Worm (Caenorhabditis elegans) whole organism, mixed stage, embryonic: Measurements from ENCODE around the gene ugt-52.

Source experiments
- bed-3 ChIP-seq: fragments of 200-800 bp; sonication (Bioruptor generic); optimal IDR thresholded peaks from 3 replicates; lab custom pipeline; 2018; ENCODE audit warnings: mild to moderate bottlenecking, missing genetic modification characterization, moderate library complexity, missing compliant biosample characterization
- blmp-1 ChIP-seq: fragments of 150-350 bp; optimal IDR thresholded peaks from 2 replicates; lab custom pipeline; 2014; ENCODE audit warnings: missing biosample characterization, missing genetic modification characterization
- ceh-43 ChIP-seq: fragments of 200-800 bp; sonication (Bioruptor generic); optimal IDR thresholded peaks from 2 replicates; lab custom pipeline; 2018; ENCODE audit warnings: mild to moderate bottlenecking, missing genetic modification characterization, moderate library complexity, missing compliant biosample characterization
- ceh-83 ChIP-seq: fragments of 200-800 bp; sonication (Bioruptor generic); optimal IDR thresholded peaks from 2 replicates; lab custom pipeline; 2018; ENCODE audit warnings: mild to moderate bottlenecking, missing genetic modification characterization, missing compliant biosample characterization
- ces-1 ChIP-seq: fragments of 150-350 bp; optimal IDR thresholded peaks from 2 replicates; lab custom pipeline; 2014; ENCODE audit warnings: missing biosample characterization, missing genetic modification reagents, missing genetic modification characterization
- cnd-1 ChIP-seq: fragments of 200-800 bp; sonication (Bioruptor generic); optimal IDR thresholded peaks from 2 replicates; lab custom pipeline; 2018; ENCODE audit warnings: mild to moderate bottlenecking, missing genetic modification characterization, missing compliant biosample characterization
- drap-1 ChIP-seq: fragments of 200-800 bp; sonication (Bioruptor generic); optimal IDR thresholded peaks from 3 replicates; lab custom pipeline; 2018; ENCODE audit warnings: mild to moderate bottlenecking, missing genetic modification characterization, missing compliant biosample characterization
- elt-1 ChIP-seq: sonication (generic microtip); optimal IDR thresholded peaks from 2 replicates; lab custom pipeline; 2017; ENCODE audit warnings: missing genetic modification characterization, mild to moderate bottlenecking, missing compliant biosample characterization, antibody characterized with exemption, moderate library complexity, borderline replicate concordance; ENCODE audit not compliant: insufficient read depth
- elt-3 ChIP-seq: fragments of 150-350 bp; optimal IDR thresholded peaks from 2 replicates; lab custom pipeline; 2014; ENCODE audit warnings: missing biosample characterization, missing genetic modification characterization
- flh-1 ChIP-seq: fragments of 200-800 bp; sonication (Bioruptor generic); optimal IDR thresholded peaks from 2 replicates; lab custom pipeline; 2018; ENCODE audit warnings: mild to moderate bottlenecking, missing genetic modification characterization, moderate library complexity, missing compliant biosample characterization
- hlh-1 ChIP-seq: fragments of 150-350 bp; optimal IDR thresholded peaks from 2 replicates; lab custom pipeline; 2014; ENCODE audit warnings: missing biosample characterization, missing genetic modification reagents, missing genetic modification characterization
- lin-32 ChIP-seq: fragments of 200-800 bp; sonication (Bioruptor generic); optimal IDR thresholded peaks from 2 replicates; lab custom pipeline; 2018; ENCODE audit warnings: mild to moderate bottlenecking, missing genetic modification characterization, missing compliant biosample characterization
- lsy-2 ChIP-seq: fragments of 150-350 bp; optimal IDR thresholded peaks from 2 replicates; lab custom pipeline; 2014; ENCODE audit warnings: missing biosample characterization, missing genetic modification characterization
- mab-5 ChIP-seq: fragments of 150-350 bp; optimal IDR thresholded peaks from 2 replicates; lab custom pipeline; 2014; ENCODE audit warnings: missing biosample characterization, missing genetic modification characterization
- mep-1 ChIP-seq: fragments of 150-350 bp; optimal IDR thresholded peaks from 2 replicates; lab custom pipeline; 2017; ENCODE audit warnings: missing biosample characterization, missing genetic modification reagents, missing genetic modification characterization, inconsistent platforms
- mls-2 ChIP-seq: sonication (generic microtip); optimal IDR thresholded peaks from 2 replicates; lab custom pipeline; 2016; ENCODE audit warnings: mild to moderate bottlenecking, missing genetic modification characterization, moderate library complexity, missing compliant biosample characterization
- nhr-12 ChIP-seq: fragments of 150-350 bp; optimal IDR thresholded peaks from 2 replicates; lab custom pipeline; 2014; ENCODE audit warnings: missing biosample characterization, missing genetic modification characterization
- nhr-2 ChIP-seq: fragments of 150-350 bp; optimal IDR thresholded peaks from 2 replicates; lab custom pipeline; 2014; ENCODE audit warnings: missing biosample characterization, missing genetic modification characterization
- nhr-237 ChIP-seq: fragments of 150-350 bp; optimal IDR thresholded peaks from 2 replicates; lab custom pipeline; 2014; ENCODE audit warnings: missing biosample characterization, missing genetic modification characterization
- nhr-76 ChIP-seq: sonication (generic microtip); optimal IDR thresholded peaks from 2 replicates; lab custom pipeline; 2017; ENCODE audit warnings: missing biosample characterization, missing genetic modification characterization
- snpc-4 ChIP-seq: fragments of 150-350 bp; optimal IDR thresholded peaks from 2 replicates; lab custom pipeline; 2014; ENCODE audit warnings: missing biosample characterization, missing genetic modification characterization
- sptf-1 ChIP-seq: sonication (generic microtip); optimal IDR thresholded peaks from 2 replicates; lab custom pipeline; 2017; ENCODE audit warnings: mild to moderate bottlenecking, missing genetic modification characterization, moderate library complexity, missing compliant biosample characterization
- tbx-8 ChIP-seq: fragments of 200-800 bp; sonication (Bioruptor generic); optimal IDR thresholded peaks from 2 replicates; lab custom pipeline; 2018; ENCODE audit warnings: mild to moderate bottlenecking, missing genetic modification characterization, moderate library complexity, missing compliant biosample characterization
- unc-120 ChIP-seq: sonication (generic microtip); optimal IDR thresholded peaks from 2 replicates; lab custom pipeline; 2017; ENCODE audit warnings: missing genetic modification characterization, missing compliant biosample characterization; ENCODE audit not compliant: poor library complexity, severe bottlenecking
- unc-39 ChIP-seq: fragments of 150-350 bp; optimal IDR thresholded peaks from 2 replicates; lab custom pipeline; 2014; ENCODE audit warnings: missing biosample characterization, missing genetic modification characterization
- unc-62 ChIP-seq: fragments of 150-350 bp; optimal IDR thresholded peaks from 2 replicates; lab custom pipeline; 2014; ENCODE audit warnings: missing biosample characterization, missing genetic modification reagents, missing genetic modification characterization
- zip-8 ChIP-seq: fragments of 150-350 bp; optimal IDR thresholded peaks from 2 replicates; lab custom pipeline; 2014; ENCODE audit warnings: missing biosample characterization, missing genetic modification characterization
- ztf-11 ChIP-seq: fragments of 150-350 bp; optimal IDR thresholded peaks from 2 replicates; lab custom pipeline; 2014; ENCODE audit warnings: missing biosample characterization, missing genetic modification characterization

ugt-52 gene

ce11 chrIV:756956-757355, 21.6 kb upstream of the ugt-52 start:
- TF ChIP-seq unc-120, result no peak
- TF ChIP-seq lin-32, result no peak
- no peak for TF ChIP-seq nhr-237 (tag; lab: Kevin White, UChicago)
- TF ChIP-seq unc-62 (GFP tag; lab: Kevin White, UChicago), result no peak
- TF ChIP-seq ces-1 (GFP tag; lab: Kevin White, UChicago), result no peak
- TF ChIP-seq ceh-83 (GFP tag; lab: Kevin White, UChicago), result no peak
- no peak for TF ChIP-seq drap-1 (GFP tag; lab: Kevin White, UChicago)
- no peak for TF ChIP-seq lsy-2 (tag; lab: Kevin White, UChicago)
- no peak for TF ChIP-seq flh-1 (GFP tag; lab: Kevin White, UChicago)
- TF ChIP-seq, all 35 proteins: peak for 0

ce11 chrIV:757548-757947, 21.0 kb upstream of the ugt-52 start:
- TF ChIP-seq drap-1 (GFP tag; lab: Kevin White, UChicago) (no peak), ceh-43 (GFP tag; lab: Kevin White, UChicago) (no peak), unc-120 (no peak), lin-32 (no peak), nhr-237 (tag; lab: Kevin White, UChicago) (no peak), blmp-1 (tag; lab: Kevin White, UChicago) (no peak), zip-8 (tag; lab: Kevin White, UChicago) (no peak), unc-39 (tag; lab: Kevin White, UChicago) (no peak), ces-1 (GFP tag; lab: Kevin White, UChicago) (no peak), mab-5 (no peak), flh-1 (GFP tag; lab: Kevin White, UChicago) (no peak), mep-1 (tag; lab: Kevin White, UChicago) (no peak), elt-3 (tag; lab: Kevin White, UChicago) (no peak), lsy-2 (tag; lab: Kevin White, UChicago) (no peak), nhr-2 (no peak), bed-3 (GFP tag; lab: Kevin White, UChicago) (no peak), hlh-1 (no peak), cnd-1 (tag; lab: Kevin White, UChicago) (no peak)
- TF ChIP-seq, all 35 proteins: peak for 0

ce11 chrIV:760267-760666, 18.3 kb upstream of the ugt-52 start, which contains the start of gene gst-40:
gst-40 (plus strand) TSS chrIV:760502.
- TF ChIP-seq mep-1 (tag; lab: Kevin White, UChicago), result no peak

ce11 chrIV:762016-762459, 16.5 kb upstream of the ugt-52 start:
- TF ChIP-seq mep-1 (tag; lab: Kevin White, UChicago), result no peak
- no peak for TF ChIP-seq ztf-11
- TF ChIP-seq blmp-1 (tag; lab: Kevin White, UChicago), result no peak
- TF ChIP-seq unc-120, result no peak

- TF ChIP-seq tbx-8 (GFP tag; lab: Kevin White, UChicago), result no peak
- TF ChIP-seq ceh-83 (GFP tag; lab: Kevin White, UChicago), result no peak
- TF ChIP-seq lsy-2 (tag; lab: Kevin White, UChicago), result no peak
- no peak for TF ChIP-seq snpc-4 (tag; lab: Kevin White, UChicago)
- TF ChIP-seq unc-120, result no peak
- TF ChIP-seq mls-2 (tag; lab: Kevin White, UChicago), result no peak
- TF ChIP-seq mab-5, result no peak
- no peak for TF ChIP-seq ceh-43 (GFP tag; lab: Kevin White, UChicago)
- TF ChIP-seq unc-39 (tag; lab: Kevin White, UChicago), result no peak
- no peak for TF ChIP-seq hlh-1
- no peak for TF ChIP-seq nhr-237 (tag; lab: Kevin White, UChicago)
- no peak for TF ChIP-seq nhr-12 (tag; lab: Kevin White, UChicago)
- TF ChIP-seq nhr-76 (tag; lab: Kevin White, UChicago), result no peak
- TF ChIP-seq, all 35 proteins: peak for 0
Measured at ce11 chrIV:762486-763376, 15.9 kb upstream of the ugt-52 start.

ce11 chrIV:763377-764063, 15.1 kb upstream of the ugt-52 start, which contains the start of gene col-103:
col-103 (minus strand) TSS chrIV:763678.
- TF ChIP-seq mls-2 (tag; lab: Kevin White, UChicago), result no peak
- TF ChIP-seq mab-5, result no peak
- TF ChIP-seq elt-1 (tag; lab: Kevin White, UChicago), result no peak
- TF ChIP-seq ceh-83 (GFP tag; lab: Kevin White, UChicago), result no peak
- TF ChIP-seq sptf-1, result no peak
- TF ChIP-seq unc-39 (tag; lab: Kevin White, UChicago), result no peak
- TF ChIP-seq nhr-12 (tag; lab: Kevin White, UChicago), result no peak
- TF ChIP-seq cnd-1 (tag; lab: Kevin White, UChicago), result no peak
- TF ChIP-seq unc-120, result no peak
- no peak for TF ChIP-seq elt-3 (tag; lab: Kevin White, UChicago)
- no peak for TF ChIP-seq unc-62 (GFP tag; lab: Kevin White, UChicago)
- TF ChIP-seq ztf-11, result no peak
- TF ChIP-seq zip-8 (tag; lab: Kevin White, UChicago), result no peak
- no peak for TF ChIP-seq hlh-1
- TF ChIP-seq, all 35 proteins: peak for 0
